Worm (Caenorhabditis elegans) whole organism, L2 larva: ENCODE data around the gene unc-85.

Experiments used
- F13H6.1 ChIP-seq: sonication (generic microtip); optimal IDR thresholded peaks from 2 replicates; lab custom pipeline; 2016; ENCODE audit warnings: missing genetic modification characterization, missing compliant biosample characterization
- egl-27 ChIP-seq: sonication (generic microtip); optimal IDR thresholded peaks from 3 replicates; lab custom pipeline; 2017; ENCODE audit warnings: missing biosample characterization, missing genetic modification reagents, missing genetic modification characterization
- fos-1 ChIP-seq: fragments of 150-350 bp; optimal IDR thresholded peaks from 2 replicates; lab custom pipeline; 2014; ENCODE audit warnings: missing biosample characterization, missing genetic modification characterization
- lin-13 ChIP-seq: fragments of 150-350 bp; optimal IDR thresholded peaks from 2 replicates; lab custom pipeline; 2014; ENCODE audit warnings: missing biosample characterization, missing genetic modification reagents, missing genetic modification characterization
- lin-39 ChIP-seq: fragments of 150-350 bp; optimal IDR thresholded peaks from 2 replicates; lab custom pipeline; 2014; ENCODE audit warnings: missing biosample characterization, missing genetic modification reagents, missing genetic modification characterization
- nhr-11 ChIP-seq: fragments of 150-350 bp; optimal IDR thresholded peaks from 2 replicates; lab custom pipeline; 2014; ENCODE audit warnings: missing biosample characterization, missing genetic modification characterization
- nhr-237 ChIP-seq: fragments of 150-350 bp; optimal IDR thresholded peaks from 2 replicates; lab custom pipeline; 2014; ENCODE audit warnings: missing biosample characterization, missing genetic modification characterization
- snpc-4 ChIP-seq: fragments of 150-350 bp; optimal IDR thresholded peaks from 2 replicates; lab custom pipeline; 2014; ENCODE audit warnings: missing biosample characterization, missing genetic modification characterization
- zag-1 ChIP-seq: fragments of 150-350 bp; optimal IDR thresholded peaks from 2 replicates; lab custom pipeline; 2014; ENCODE audit warnings: missing biosample characterization, missing genetic modification characterization
- ztf-11 ChIP-seq: sonication (generic microtip); optimal IDR thresholded peaks from 2 replicates; lab custom pipeline; 2017; ENCODE audit warnings: missing biosample characterization, missing genetic modification characterization

DNA sequence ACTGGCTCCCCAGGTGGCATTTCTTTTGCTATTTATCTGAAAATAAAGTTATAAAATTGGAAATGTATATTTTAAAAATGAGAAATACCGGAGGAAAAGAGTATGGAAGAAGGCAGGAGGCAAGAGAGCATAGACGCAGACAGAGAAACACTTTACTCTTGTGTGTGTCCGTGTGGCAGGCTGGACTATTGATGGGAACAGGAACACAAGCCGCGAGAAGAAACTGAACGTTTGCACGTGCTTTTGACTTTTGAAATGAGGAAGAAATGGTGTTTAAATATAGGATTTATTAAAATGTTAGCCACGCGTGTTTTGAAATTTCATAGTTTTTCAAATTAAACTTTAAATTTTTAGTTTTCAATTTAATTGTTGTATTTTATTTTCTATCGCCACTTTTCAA is 24.3 kb downstream of the unc-85 start, which contains the start of gene F10G7.10:
- TF ChIP-seq lin-13 (GFP tag; lab: Kevin White, UChicago) (no peak), snpc-4 (no peak), F13H6.1 (tag; lab: Kevin White, UChicago) (no peak), nhr-237 (tag; lab: Kevin White, UChicago) (no peak), ztf-11 (tag; lab: Kevin White, UChicago) (no peak), fos-1 (tag; lab: Kevin White, UChicago) (no peak), lin-39 (no peak), nhr-11 (tag; lab: Kevin White, UChicago) (no peak), zag-1 (no peak), egl-27 (no peak)
